Fruit fly (Drosophila melanogaster) whole organism, larva: ENCODE data around the gene dsh.

Source experiments
- noc ChIP-seq: fragments of 200-800 bp; sonication (Bioruptor generic); optimal IDR thresholded peaks from 3 replicates; lab custom pipeline; 2019; ENCODE audit warnings: missing biosample characterization, mild to moderate bottlenecking, missing genetic modification characterization, moderate library complexity

The dsh gene

DNA sequence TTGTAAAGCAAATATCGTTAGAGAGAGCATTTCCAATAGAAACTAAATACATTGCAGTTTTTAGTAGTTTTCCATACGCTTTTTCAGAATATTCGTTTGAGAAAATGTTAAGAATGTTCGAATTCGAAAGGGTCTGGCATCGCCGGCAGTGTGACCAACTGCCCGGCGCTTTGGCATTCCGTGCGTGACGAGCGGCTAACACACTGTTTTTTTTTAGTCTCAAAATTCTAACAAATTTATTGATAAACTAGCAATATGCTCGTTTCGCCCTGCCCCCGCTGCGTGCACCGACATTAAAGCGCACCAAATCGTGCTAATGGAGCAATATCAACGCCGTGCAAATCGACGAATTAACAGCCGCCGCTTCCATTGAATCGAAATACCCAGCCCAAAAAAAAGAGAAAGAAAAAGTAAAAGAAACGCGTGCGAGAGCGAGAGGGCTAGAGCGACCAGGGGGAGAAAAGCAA, at the start of gene dsh:
Gene dsh, plus strand, starts transcription at position 174 of the 467 bp plus-strand sequence.
- no peak for TF ChIP-seq noc (tag; lab: Kevin White, UChicago)

DNA sequence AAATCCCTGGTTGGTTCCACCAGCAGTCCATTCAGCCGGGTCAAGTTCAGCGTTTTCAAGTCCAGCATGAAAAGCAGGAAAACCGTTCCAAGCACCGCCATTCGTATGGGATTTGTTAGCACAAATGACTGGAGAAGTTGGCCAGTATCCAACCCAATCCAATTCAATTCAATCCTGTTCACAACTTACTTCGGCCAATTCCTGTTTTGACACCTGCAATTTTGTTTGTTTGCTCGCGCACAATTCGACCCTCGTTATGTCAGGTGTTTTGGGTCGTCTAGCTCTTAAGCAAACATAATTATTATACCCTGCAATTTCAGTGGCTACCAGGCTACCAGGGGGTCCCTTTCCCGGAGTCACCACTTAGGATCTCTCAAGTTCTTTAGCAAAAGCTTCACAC, 44.6 kb upstream of the dsh start, which contains the start of gene Ir10a:
Gene Ir10a, minus strand, starts transcription at position 101 of the 400 bp plus-strand sequence.
- no peak for TF ChIP-seq noc (tag; lab: Kevin White, UChicago)

DNA sequence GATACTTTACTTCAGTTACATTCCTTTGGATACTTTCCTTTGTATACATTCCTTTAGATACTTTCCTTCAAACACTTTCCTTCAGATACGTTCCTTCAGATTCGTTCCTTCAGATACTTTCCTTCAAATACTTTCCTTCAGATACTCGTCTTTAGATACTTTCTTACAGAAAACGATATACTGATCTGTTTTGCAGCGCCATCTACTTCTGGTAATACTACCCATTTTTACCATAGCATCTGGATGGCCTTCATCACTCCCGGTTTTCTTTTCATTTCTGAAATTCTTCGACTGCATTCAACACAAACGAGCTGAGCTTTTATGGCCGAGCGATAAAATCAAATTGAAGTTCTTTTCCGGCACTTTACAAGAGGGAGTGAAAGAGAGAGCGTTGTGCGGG, 35.8 kb upstream of the dsh start:
- TF ChIP-seq noc (tag; lab: Kevin White, UChicago): no peak

DNA sequence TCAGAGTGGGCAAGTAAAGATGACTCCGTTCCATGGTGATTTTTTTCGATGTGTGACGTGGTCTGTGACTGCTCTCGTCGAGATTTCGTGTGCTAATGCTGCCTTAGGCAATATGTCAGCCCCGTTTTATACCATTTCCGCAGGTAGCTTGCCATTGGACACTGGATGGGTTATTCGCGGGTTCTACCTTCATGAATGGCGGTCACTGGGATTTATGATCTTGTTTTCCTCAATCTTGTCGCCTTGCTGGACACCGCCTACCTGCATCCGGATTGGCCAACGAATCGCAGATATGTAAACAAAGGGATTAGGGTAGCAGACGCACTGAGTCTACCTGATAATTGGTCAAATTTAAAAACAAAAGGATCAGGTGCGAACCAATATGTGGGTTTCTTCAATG, 33.4 kb upstream of the dsh start, which contains the start of gene sisA:
Gene sisA, minus strand, starts transcription at position 101 of the 400 bp plus-strand sequence.
- TF ChIP-seq noc (tag; lab: Kevin White, UChicago): no peak

DNA sequence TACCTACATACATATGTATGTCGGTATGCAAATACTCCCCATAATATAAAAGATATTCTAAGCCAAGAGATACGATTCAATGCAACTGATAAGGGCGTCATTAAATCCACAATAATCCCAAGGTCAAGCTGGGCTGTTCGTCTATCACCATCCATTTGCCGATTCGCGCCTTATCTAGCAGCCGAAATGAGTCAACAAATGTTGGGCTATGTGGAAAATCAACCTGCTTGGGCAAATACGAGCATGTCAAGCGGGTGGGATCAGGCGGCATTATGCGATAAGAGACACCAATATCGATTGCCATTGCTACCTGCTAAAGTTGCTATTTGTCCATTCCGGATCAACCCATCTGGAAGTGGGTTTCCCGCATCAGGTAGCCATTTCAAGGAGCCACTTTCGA, 33.0 kb upstream of the dsh start:
- no peak for TF ChIP-seq noc (tag; lab: Kevin White, UChicago)

DNA sequence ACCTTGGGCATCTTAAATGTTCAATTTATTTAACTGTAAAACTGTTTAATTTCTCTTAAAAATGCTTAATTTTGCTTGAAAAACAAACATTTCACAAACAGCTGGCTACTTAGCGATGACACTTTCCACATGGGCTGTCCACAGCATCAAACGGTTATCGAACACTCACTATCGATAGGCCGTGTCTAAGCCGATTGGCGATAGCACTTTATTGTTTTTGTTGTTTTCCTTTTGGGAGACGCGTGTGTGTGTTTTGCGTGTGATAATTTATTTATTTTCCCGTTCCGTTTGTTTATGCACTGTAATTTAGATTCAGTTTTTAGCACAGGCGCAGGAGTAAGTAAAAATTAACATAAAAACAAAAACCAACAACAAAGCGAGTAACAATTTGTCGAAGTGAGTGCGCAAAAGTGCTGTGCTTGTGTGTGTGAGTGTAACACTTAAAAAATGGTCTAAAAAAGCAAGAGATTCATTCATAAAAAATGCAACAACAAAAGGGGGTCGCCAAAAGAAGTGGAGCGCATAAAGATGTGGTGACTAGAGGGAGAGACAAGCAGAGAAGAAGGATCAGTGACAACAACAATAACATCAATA, 30.4 kb upstream of the dsh start, which contains the start of gene Gapvd1:
Gene Gapvd1, plus strand, starts transcription at position 211 of the 594 bp plus-strand sequence.
- no peak for TF ChIP-seq noc (tag; lab: Kevin White, UChicago)

DNA sequence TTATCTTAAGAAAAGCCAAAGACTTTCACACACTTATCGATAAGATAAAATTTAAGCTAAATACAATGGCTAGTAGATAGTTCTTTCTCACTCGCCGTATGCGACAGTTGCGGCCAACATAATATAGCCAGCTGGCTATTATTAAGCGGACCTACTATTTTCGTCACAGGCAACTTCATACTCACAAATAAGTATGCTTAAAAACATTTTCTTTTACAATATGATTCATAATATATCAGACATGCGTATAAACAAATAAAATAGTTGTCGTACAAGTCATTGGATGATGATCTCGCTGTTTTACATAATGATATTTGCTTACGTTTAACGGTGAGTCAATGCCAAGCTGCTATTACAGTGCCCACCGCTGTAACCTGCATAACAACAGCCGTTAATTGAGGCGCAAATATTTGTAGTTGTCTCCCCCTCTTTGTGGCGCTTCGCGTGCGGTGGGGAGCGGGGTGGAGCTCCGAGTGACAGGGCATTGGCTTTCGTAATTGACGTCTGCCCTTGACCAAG, 29.4 kb upstream of the dsh start:
- peak; percentile 84 for TF ChIP-seq noc (tag; lab: Kevin White, UChicago)

DNA sequence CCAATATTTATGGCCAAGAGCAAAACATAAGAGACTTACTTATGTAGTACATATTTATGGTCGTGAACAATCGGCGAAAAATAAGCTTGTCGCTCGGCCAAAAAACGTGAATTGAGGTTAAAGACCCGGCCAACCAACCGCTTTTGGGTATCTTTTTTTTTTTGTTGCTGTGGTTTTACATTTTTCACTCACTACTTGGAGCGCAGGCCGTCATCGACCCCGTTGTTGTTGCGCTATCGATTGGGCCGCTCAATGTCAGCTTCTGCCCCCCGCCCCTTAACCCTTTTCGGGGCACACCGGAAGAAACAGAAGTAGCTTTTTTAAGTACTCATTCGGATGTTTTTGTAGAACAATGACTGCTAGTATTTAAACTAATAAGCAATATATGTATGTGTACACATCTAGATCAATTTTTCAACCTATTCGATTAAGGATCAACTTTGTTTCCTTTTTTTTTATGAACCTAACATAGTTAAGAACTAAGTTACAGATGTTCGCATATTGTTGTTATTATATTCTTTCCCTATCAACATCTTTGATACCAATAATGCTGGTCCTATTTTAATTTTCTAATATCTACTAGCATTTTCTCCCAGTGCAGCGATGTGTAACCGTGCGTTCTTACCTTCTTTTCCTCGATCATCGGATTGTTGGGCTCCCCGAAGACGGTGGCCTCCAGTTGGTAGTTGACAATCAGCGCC, 17.5 kb upstream of the dsh start:
- TF ChIP-seq noc (tag; lab: Kevin White, UChicago): peak; percentile 58

DNA sequence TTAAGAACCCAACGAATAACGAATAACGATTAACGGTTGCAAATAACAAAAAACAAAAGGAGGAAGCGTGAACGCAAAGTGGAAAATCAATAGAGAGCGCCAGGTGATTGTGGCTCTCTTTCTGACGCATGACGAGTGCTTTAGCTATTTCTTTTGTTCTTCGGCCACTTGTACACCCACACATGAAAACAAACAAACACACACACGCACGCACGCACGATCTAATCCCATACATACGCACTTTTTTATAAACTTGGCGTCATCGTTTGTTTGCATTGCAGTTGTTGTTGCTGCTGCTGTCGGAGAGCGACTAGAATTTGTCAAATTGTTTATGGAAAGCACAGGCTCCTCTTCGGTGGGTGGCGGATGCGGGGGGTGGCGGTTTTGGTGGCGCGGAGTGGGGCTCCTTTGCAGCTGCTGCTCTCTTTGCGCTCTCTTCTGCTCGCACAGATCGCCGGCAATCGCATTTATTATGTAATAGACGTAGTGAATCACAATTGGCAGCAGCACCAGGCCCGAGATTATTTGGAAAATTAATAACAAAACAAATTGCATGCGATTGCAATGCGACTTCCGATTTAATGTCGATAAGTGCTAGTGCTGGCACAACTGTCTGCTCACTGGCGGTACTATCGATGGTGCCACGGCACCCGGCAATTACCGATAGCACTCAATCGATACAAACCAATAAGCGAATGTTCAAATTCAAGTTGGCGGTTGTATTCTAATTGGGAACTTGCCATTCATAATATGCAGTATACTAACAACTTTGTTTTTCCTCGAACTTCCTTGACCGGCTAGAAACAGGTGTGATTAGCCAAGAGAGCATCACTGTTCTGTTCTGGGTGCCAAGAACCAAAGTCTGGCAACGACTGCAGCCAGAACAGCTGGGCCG, 16.5 kb upstream of the dsh start:
- peak; percentile 6 for TF ChIP-seq noc (tag; lab: Kevin White, UChicago)

DNA sequence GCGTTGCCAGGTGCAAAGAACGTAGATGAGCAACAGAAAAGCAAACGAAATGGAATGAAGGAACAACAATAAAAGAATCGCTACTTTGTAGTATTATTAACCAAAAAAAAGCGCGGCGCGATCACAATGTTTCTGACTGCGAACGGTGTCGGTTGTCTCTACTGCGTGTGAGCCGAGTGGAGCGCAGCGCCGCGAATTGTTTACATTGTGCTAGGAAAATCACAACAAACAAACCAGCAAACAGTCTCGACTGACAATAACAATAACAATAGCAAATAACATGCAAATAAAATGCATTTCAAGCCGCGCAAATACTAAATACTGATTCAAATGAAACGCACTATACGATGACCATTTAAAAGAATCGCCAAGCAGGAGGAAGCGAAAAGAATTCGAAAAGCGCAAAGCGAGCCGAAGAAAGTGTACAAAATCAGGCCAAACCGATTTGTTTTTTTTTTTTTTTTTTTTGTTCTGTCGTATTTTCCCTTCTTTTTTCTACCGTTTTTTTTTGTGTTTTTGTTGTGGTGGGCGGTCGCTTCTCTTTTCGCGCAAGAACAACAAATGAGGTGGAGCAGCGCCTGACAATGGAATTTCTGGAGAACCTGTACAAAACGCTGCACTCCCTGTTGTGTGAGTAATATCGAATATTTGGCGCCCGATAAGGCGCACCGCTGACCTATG, 15.7 kb upstream of the dsh start, which contains the start of the genes CG34348 and Kap3:
Gene CG34348, plus strand, starts transcription at position 6 of the 681 bp plus-strand sequence.
Gene Kap3, minus strand, starts transcription at position 217 of the 681 bp plus-strand sequence.
- no peak for TF ChIP-seq noc (tag; lab: Kevin White, UChicago)

DNA sequence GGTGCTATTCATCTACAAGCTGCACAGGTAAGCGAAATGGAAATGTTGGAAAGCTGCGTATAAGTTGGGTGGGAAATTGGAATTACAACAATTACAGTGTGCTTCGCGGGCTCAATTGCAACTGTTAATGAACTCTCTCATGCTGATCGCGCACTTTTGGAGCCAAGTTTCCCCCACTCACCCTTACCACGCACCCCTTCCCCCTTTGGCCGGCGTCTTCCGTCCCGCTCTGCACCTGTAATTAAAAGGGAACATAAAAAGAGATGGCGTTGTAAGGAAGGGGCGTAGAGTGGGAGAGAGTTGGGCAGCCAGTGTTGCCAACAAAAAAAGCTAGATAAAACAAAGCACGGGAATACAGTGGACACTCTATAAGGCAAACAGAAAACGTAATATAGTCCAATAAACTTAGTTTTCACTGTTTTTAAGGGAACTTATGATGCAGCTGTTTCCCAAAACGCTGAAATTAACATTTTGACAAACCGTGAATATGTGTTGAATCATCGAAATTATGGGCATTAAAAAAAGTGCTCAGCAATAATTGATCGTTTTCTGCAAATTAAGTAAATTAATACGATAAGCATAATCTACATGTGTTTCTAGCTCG, 14.9 kb upstream of the dsh start:
- no peak for TF ChIP-seq noc (tag; lab: Kevin White, UChicago)

DNA sequence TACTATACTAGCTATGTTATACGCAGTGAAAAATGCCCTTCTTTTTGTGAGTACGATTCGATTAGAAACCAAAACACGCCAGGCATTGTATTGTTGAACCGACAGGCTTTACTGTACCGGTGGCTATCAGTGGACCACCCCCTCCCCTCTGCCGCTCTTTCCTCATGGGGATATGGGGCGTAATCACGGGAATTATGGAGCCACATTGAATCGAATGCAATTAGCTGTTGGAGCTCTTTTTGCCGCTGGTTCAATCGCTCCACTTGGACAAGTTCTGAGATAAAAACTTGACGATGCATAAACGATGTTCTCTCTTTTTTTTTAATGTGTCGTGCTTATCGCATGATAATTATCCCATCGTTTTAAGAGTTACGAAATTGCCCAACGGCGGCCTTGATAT, 13.5 kb upstream of the dsh start:
- no peak for TF ChIP-seq noc (tag; lab: Kevin White, UChicago)

DNA sequence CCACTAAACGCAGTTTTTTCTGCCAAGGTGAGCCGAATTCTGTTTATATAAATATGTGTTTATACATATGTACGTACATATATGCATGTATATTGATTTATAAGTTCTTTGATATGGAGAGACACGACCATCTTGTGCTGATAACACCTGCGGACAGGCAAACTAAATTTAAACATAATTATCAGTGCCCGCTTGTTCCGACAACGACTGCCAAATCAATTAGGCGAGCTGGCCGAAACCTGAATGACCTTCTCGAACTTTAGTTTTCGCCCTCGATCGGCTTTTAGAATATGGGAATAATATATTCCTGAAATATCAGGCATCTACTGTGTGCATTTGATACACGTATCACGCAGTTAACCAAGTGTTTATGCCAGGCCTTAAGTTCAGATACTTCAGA, 12.9 kb upstream of the dsh start:
- peak; percentile 70 for TF ChIP-seq noc (tag; lab: Kevin White, UChicago)

DNA sequence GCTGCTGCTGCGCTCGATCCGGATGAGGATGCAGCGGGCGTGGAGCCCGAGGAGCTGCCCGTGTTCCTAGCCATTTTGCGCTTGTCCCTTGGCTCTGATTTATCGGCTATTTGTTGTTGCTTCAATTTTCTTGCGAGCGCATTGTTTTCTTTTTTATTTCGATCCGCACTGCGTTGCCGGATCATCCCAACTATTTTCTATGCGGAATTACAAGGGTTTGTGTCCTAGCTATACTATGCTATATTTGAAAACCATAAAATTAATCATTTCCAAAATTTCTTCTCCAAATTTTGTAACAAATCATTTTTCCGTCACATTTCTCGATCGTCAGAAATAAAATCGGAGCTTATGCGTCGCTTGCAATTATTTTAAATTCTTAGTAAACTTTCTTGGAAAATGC, 7.9 kb upstream of the dsh start, which contains the start of the genes GCS1 and CG11756:
Gene GCS1, minus strand, starts transcription at position 193 of the 400 bp plus-strand sequence.
Gene CG11756, plus strand, starts transcription at position 312 of the 400 bp plus-strand sequence.
- TF ChIP-seq noc (tag; lab: Kevin White, UChicago): no peak
